Worm (Caenorhabditis elegans): Measurements from ENCODE around the gene T21D12.7.

ce11 chrIV:302743-303142, 11.5 kb upstream of the T21D12.7 start:
- TF ChIP-seq rbr-2 (tag; optimal IDR thresholded peaks at IDR 0.05) (no peak), F37D6.2 (tag; optimal IDR thresholded peaks at IDR 0.05) (no peak)

Data from whole organism, L4 larva.